Worm (Caenorhabditis elegans) whole organism, mixed stage, embryonic: ENCODE measurements around the gene T26H10.2.

ENCODE experiments used
- ces-1 ChIP-seq: fragments of 150-350 bp; optimal IDR thresholded peaks from 2 replicates; lab custom pipeline; 2014; ENCODE audit warnings: missing biosample characterization, missing genetic modification reagents, missing genetic modification characterization
- cnd-1 ChIP-seq: fragments of 200-800 bp; sonication (Bioruptor generic); optimal IDR thresholded peaks from 2 replicates; lab custom pipeline; 2018; ENCODE audit warnings: mild to moderate bottlenecking, missing genetic modification characterization, missing compliant biosample characterization
- lsy-2 ChIP-seq: fragments of 150-350 bp; optimal IDR thresholded peaks from 2 replicates; lab custom pipeline; 2014; ENCODE audit warnings: missing biosample characterization, missing genetic modification characterization
- mab-5 ChIP-seq: fragments of 150-350 bp; optimal IDR thresholded peaks from 2 replicates; lab custom pipeline; 2014; ENCODE audit warnings: missing biosample characterization, missing genetic modification characterization
- nhr-12 ChIP-seq: fragments of 150-350 bp; optimal IDR thresholded peaks from 2 replicates; lab custom pipeline; 2014; ENCODE audit warnings: missing biosample characterization, missing genetic modification characterization
- pha-4 ChIP-seq: fragments of 150-350 bp; optimal IDR thresholded peaks from 2 replicates; lab custom pipeline; 2018; ENCODE audit warnings: missing biosample characterization, missing genetic modification reagents, missing genetic modification characterization
- sem-2 ChIP-seq: fragments of 200-800 bp; sonication (Bioruptor generic); optimal IDR thresholded peaks from 2 replicates; lab custom pipeline; 2018; ENCODE audit warnings: mild to moderate bottlenecking, missing genetic modification characterization, missing compliant biosample characterization
- sptf-1 ChIP-seq: sonication (generic microtip); optimal IDR thresholded peaks from 2 replicates; lab custom pipeline; 2017; ENCODE audit warnings: mild to moderate bottlenecking, missing genetic modification characterization, moderate library complexity, missing compliant biosample characterization
- unc-62 ChIP-seq: fragments of 150-350 bp; optimal IDR thresholded peaks from 2 replicates; lab custom pipeline; 2014; ENCODE audit warnings: missing biosample characterization, missing genetic modification reagents, missing genetic modification characterization
- ztf-11 ChIP-seq: fragments of 150-350 bp; optimal IDR thresholded peaks from 2 replicates; lab custom pipeline; 2014; ENCODE audit warnings: missing biosample characterization, missing genetic modification characterization

ce11 chrV:11435242-11435641 is 10.8 kb upstream of the T26H10.2 start:
- TF ChIP-seq cnd-1 (tag; lab: Kevin White, UChicago) (no peak), pha-4 (tag; lab: Kevin White, UChicago) (no peak), mab-5 (no peak), sem-2 (GFP tag; lab: Kevin White, UChicago) (no peak), ztf-11 (tag; lab: Kevin White, UChicago) (no peak), lsy-2 (no peak), sptf-1 (tag; lab: Kevin White, UChicago) (no peak), unc-62 (no peak), ces-1 (GFP tag; lab: Kevin White, UChicago) (no peak), nhr-12 (tag; lab: Kevin White, UChicago) (no peak)
